Worm (Caenorhabditis elegans) whole organism, L1 larva: ENCODE results near the gene ehbp-1.

Source experiments
- C04F5.9 ChIP-seq: sonication (generic microtip); optimal IDR thresholded peaks from 2 replicates; lab custom pipeline; 2016; ENCODE audit warnings: missing genetic modification characterization, missing compliant biosample characterization
- alr-1 ChIP-seq: fragments of 200-800 bp; sonication (Bioruptor generic); optimal IDR thresholded peaks from 2 replicates; lab custom pipeline; 2018; ENCODE audit warnings: borderline replicate concordance, mild to moderate bottlenecking, missing genetic modification characterization, missing compliant biosample characterization
- aly-2 ChIP-seq: fragments of 150-350 bp; optimal IDR thresholded peaks from 2 replicates; lab custom pipeline; 2014; ENCODE audit warnings: missing biosample characterization, missing genetic modification characterization
- ceh-90 ChIP-seq: sonication (generic microtip); optimal IDR thresholded peaks from 2 replicates; lab custom pipeline; 2016; ENCODE audit warnings: missing genetic modification characterization, missing compliant biosample characterization
- dpl-1 ChIP-seq, 3 experiments: fragments of 150-350 bp in 2 of 3; sonication (generic microtip) in 1 of 3; optimal IDR thresholded peaks; 2 replicates each; lab custom pipeline; 2014 to 2017; ENCODE audit warnings: missing biosample characterization in 3 of 3, missing genetic modification characterization in 3 of 3, missing genetic modification reagents in 3 of 3
- efl-3 ChIP-seq: fragments of 200-800 bp; sonication (Bioruptor generic); optimal IDR thresholded peaks from 2 replicates; lab custom pipeline; 2018; ENCODE audit warnings: mild to moderate bottlenecking, missing genetic modification characterization, missing compliant biosample characterization
- elt-3 ChIP-seq, 6 experiments: fragments of 150-350 bp in 1 of 6; sonication (generic microtip); optimal IDR thresholded peaks; 2 replicates each; lab custom pipeline; 2017 to 2018; ENCODE audit warnings: missing biosample characterization in 6 of 6, missing genetic modification characterization in 6 of 6, inconsistent platforms in 1 of 6
- fkh-10 ChIP-seq: sonication (generic microtip); optimal IDR thresholded peaks from 2 replicates; lab custom pipeline; 2017; ENCODE audit warnings: missing biosample characterization, missing genetic modification reagents, missing genetic modification characterization
- fkh-8 ChIP-seq: sonication (generic microtip); optimal IDR thresholded peaks from 2 replicates; lab custom pipeline; 2016; ENCODE audit warnings: mild to moderate bottlenecking, missing genetic modification characterization, missing compliant biosample characterization
- fos-1 ChIP-seq: fragments of 150-350 bp; optimal IDR thresholded peaks from 2 replicates; lab custom pipeline; 2014; ENCODE audit warnings: missing biosample characterization, missing genetic modification characterization
- grh-1 ChIP-seq: fragments of 200-800 bp; sonication (Bioruptor generic); IDR thresholded peaks from 2 replicates; pipeline ENCODE4 v1.3.6; 2022; ENCODE audit warnings: missing genetic modification reagents, missing genetic modification characterization, missing compliant biosample characterization
- hlh-4 ChIP-seq: sonication (generic microtip); optimal IDR thresholded peaks from 2 replicates; lab custom pipeline; 2016; ENCODE audit warnings: mild to moderate bottlenecking, missing genetic modification characterization, missing compliant biosample characterization
- hpl-2 ChIP-seq: fragments of 150-350 bp; optimal IDR thresholded peaks from 2 replicates; lab custom pipeline; 2014; ENCODE audit warnings: missing biosample characterization, missing genetic modification reagents, missing genetic modification characterization
- isw-1 ChIP-seq: fragments of 200-800 bp; sonication (Bioruptor generic); IDR thresholded peaks from 2 replicates; pipeline ENCODE4 v1.3.6; 2022; ENCODE audit warnings: missing genetic modification characterization, missing compliant biosample characterization
- lin-14 ChIP-seq: fragments of 200-800 bp; sonication (Bioruptor generic); optimal IDR thresholded peaks from 2 replicates; lab custom pipeline; 2018; ENCODE audit warnings: mild to moderate bottlenecking, missing genetic modification characterization, moderate library complexity, missing compliant biosample characterization
- lin-15B ChIP-seq: fragments of 150-350 bp; sonication (generic microtip); optimal IDR thresholded peaks from 3 replicates; lab custom pipeline; 2014; ENCODE audit warnings: missing biosample characterization, missing genetic modification characterization
- lin-39 ChIP-seq: fragments of 150-350 bp; optimal IDR thresholded peaks from 2 replicates; lab custom pipeline; 2014; ENCODE audit warnings: missing biosample characterization, missing genetic modification reagents, missing genetic modification characterization
- lir-3 ChIP-seq: sonication (generic microtip); optimal IDR thresholded peaks from 2 replicates; lab custom pipeline; 2016; ENCODE audit warnings: mild to moderate bottlenecking, missing genetic modification characterization, moderate library complexity, missing compliant biosample characterization; ENCODE audit not compliant: poor library complexity
- mab-9 ChIP-seq: fragments of 200-800 bp; sonication (Bioruptor generic); IDR thresholded peaks from 2 replicates; pipeline ENCODE4 v1.3.6; 2022; ENCODE audit warnings: missing genetic modification reagents, missing genetic modification characterization, missing compliant biosample characterization
- mdl-1 ChIP-seq, 2 experiments: fragments of 150-350 bp; optimal IDR thresholded peaks; 2 replicates each; lab custom pipeline; 2014 to 2017; ENCODE audit warnings: missing biosample characterization in 2 of 2, missing genetic modification characterization in 2 of 2, inconsistent platforms in 1 of 2
- mep-1 ChIP-seq: fragments of 150-350 bp; optimal IDR thresholded peaks from 2 replicates; lab custom pipeline; 2014; ENCODE audit warnings: missing biosample characterization, missing genetic modification characterization
- nhr-11 ChIP-seq: fragments of 150-350 bp; optimal IDR thresholded peaks from 2 replicates; lab custom pipeline; 2014; ENCODE audit warnings: missing biosample characterization, missing genetic modification characterization
- nhr-12 ChIP-seq: sonication (generic microtip); optimal IDR thresholded peaks from 2 replicates; lab custom pipeline; 2017; ENCODE audit warnings: missing biosample characterization, missing genetic modification characterization
- nhr-19 ChIP-seq: fragments of 200-800 bp; sonication (Bioruptor generic); conservative IDR thresholded peaks from 2 replicates; pipeline ENCODE4 v1.3.6; 2022; ENCODE audit warnings: missing genetic modification characterization, missing compliant biosample characterization
- nhr-20 ChIP-seq: sonication (generic microtip); optimal IDR thresholded peaks from 2 replicates; lab custom pipeline; 2016; ENCODE audit warnings: mild to moderate bottlenecking, missing genetic modification characterization, missing compliant biosample characterization
- nhr-237 ChIP-seq: fragments of 150-350 bp; optimal IDR thresholded peaks from 2 replicates; lab custom pipeline; 2014; ENCODE audit warnings: missing biosample characterization, missing genetic modification characterization
- nhr-76 ChIP-seq: sonication (generic microtip); optimal IDR thresholded peaks from 2 replicates; lab custom pipeline; 2017; ENCODE audit warnings: missing biosample characterization, missing genetic modification characterization
- nhr-77 ChIP-seq: fragments of 150-350 bp; optimal IDR thresholded peaks from 2 replicates; lab custom pipeline; 2014; ENCODE audit warnings: missing biosample characterization, missing genetic modification characterization
- nhr-85 ChIP-seq: sonication (generic microtip); peaks from one replicate; lab custom pipeline; 2016; ENCODE audit warnings: missing genetic modification characterization, inconsistent platforms, missing compliant biosample characterization
- pqm-1 ChIP-seq: sonication (generic microtip); optimal IDR thresholded peaks from 3 replicates; lab custom pipeline; 2017; ENCODE audit warnings: missing biosample characterization, missing genetic modification characterization
- rnt-1 ChIP-seq: sonication (generic microtip); optimal IDR thresholded peaks from 2 replicates; lab custom pipeline; 2016; ENCODE audit warnings: mild to moderate bottlenecking, missing genetic modification characterization, moderate library complexity, missing compliant biosample characterization
- skn-1 ChIP-seq: fragments of 150-350 bp; optimal IDR thresholded peaks from 2 replicates; lab custom pipeline; 2014; ENCODE audit warnings: missing biosample characterization, missing genetic modification characterization
- snpc-4 ChIP-seq: fragments of 150-350 bp; optimal IDR thresholded peaks from 2 replicates; lab custom pipeline; 2014; ENCODE audit warnings: missing biosample characterization, missing genetic modification characterization
- sptf-1 ChIP-seq: fragments of 150-350 bp; optimal IDR thresholded peaks from 2 replicates; lab custom pipeline; 2014; ENCODE audit warnings: missing biosample characterization, missing genetic modification characterization
- tlp-1 ChIP-seq: fragments of 150-350 bp; optimal IDR thresholded peaks from 2 replicates; lab custom pipeline; 2014; ENCODE audit warnings: missing biosample characterization, missing genetic modification characterization
- unc-130 ChIP-seq: fragments of 150-350 bp; optimal IDR thresholded peaks from 2 replicates; lab custom pipeline; 2017; ENCODE audit warnings: missing biosample characterization, missing genetic modification characterization, inconsistent platforms
- unc-98 ChIP-seq: fragments of 200-800 bp; sonication (Bioruptor generic); IDR thresholded peaks from 2 replicates; pipeline ENCODE4 v1.3.6; 2022; ENCODE audit warnings: missing genetic modification characterization, missing compliant biosample characterization
- vab-15 ChIP-seq: sonication (generic microtip); optimal IDR thresholded peaks from 2 replicates; lab custom pipeline; 2017; ENCODE audit warnings: missing genotype, mild to moderate bottlenecking, missing genetic modification characterization, missing compliant biosample characterization
- xbp-1 ChIP-seq: sonication (generic microtip); optimal IDR thresholded peaks from 2 replicates; lab custom pipeline; 2016; ENCODE audit warnings: missing genetic modification characterization, missing compliant biosample characterization
- zag-1 ChIP-seq: fragments of 150-350 bp; optimal IDR thresholded peaks from 2 replicates; lab custom pipeline; 2014; ENCODE audit warnings: missing biosample characterization, missing genetic modification characterization
- zip-4 ChIP-seq: fragments of 200-800 bp; sonication (Bioruptor generic); optimal IDR thresholded peaks from 2 replicates; lab custom pipeline; 2018; ENCODE audit warnings: mild to moderate bottlenecking, missing genetic modification characterization, moderate library complexity, missing compliant biosample characterization
- ztf-4 ChIP-seq: fragments of 150-350 bp; optimal IDR thresholded peaks from 2 replicates; lab custom pipeline; 2014; ENCODE audit warnings: missing biosample characterization, missing genetic modification characterization

ehbp-1 gene

ce11 chrV:9536505-9536904, 13.9 kb upstream of the ehbp-1 start, which contains the start of gene C50F4.4 (continued):
- TF ChIP-seq nhr-19 (GFP tag; lab: Robert Waterston, UW) = peak; percentile 42; the same call in 1 of the 2 replicates
- no peak for TF ChIP-seq grh-1 (GFP tag; lab: Robert Waterston, UW)
- no peak for TF ChIP-seq mdl-1 (tag; optimal IDR thresholded peaks at IDR 0.05; lab: Kevin White, UChicago)
- no peak for TF ChIP-seq aly-2 (tag; lab: Kevin White, UChicago)
- no peak for TF ChIP-seq fos-1 (tag; lab: Kevin White, UChicago)
- TF ChIP-seq rnt-1 = peak; percentile 93
- TF ChIP-seq isw-1 (GFP tag; lab: Robert Waterston, UW) = no peak
- peak; percentile 62 for TF ChIP-seq xbp-1 (tag; lab: Kevin White, UChicago)
- no peak for TF ChIP-seq efl-3
- peak; percentile 53 for TF ChIP-seq nhr-20 (tag; lab: Kevin White, UChicago)
- TF ChIP-seq snpc-4 (tag; lab: Kevin White, UChicago) = no peak
- peak; percentile 74 for TF ChIP-seq ceh-90 (tag; lab: Kevin White, UChicago)
- no peak for TF ChIP-seq nhr-76 (tag; lab: Kevin White, UChicago)
- no peak for TF ChIP-seq lin-15B
- TF ChIP-seq alr-1 (tag; lab: Kevin White, UChicago) = no peak
- TF ChIP-seq nhr-11 (tag; lab: Kevin White, UChicago) = no peak
- peak; percentile 50 for TF ChIP-seq lin-14 (GFP tag; lab: Kevin White, UChicago)
- TF ChIP-seq hlh-4 = no peak
- TF ChIP-seq zag-1 (tag; lab: Kevin White, UChicago) = no peak
- TF ChIP-seq fkh-8 (tag; lab: Kevin White, UChicago) = peak; percentile 15
- TF ChIP-seq nhr-77 = no peak
- no peak for TF ChIP-seq fkh-10 (GFP tag; lab: Kevin White, UChicago)
- TF ChIP-seq unc-130 = peak; percentile 46
- no peak for TF ChIP-seq hpl-2
- TF ChIP-seq mab-9 (GFP tag; lab: Robert Waterston, UW) = 0 out of 2 replicates have a peak, but pooled peaks have one; percentile 49
- TF ChIP-seq unc-98 = no peak
- TF ChIP-seq nhr-85 (tag; lab: Kevin White, UChicago) = peak; percentile 63
- no peak for TF ChIP-seq sptf-1 (tag; lab: Kevin White, UChicago)
- peak; percentile 7 for TF ChIP-seq lin-39 (tag; lab: Kevin White, UChicago)
- peak; percentile 20 to 65 (median 38) for TF ChIP-seq dpl-1 (GFP tag; optimal IDR thresholded peaks at IDR 0.05; lab: Kevin White, UChicago)
- peak; percentile 12 for TF ChIP-seq mep-1 (tag; lab: Kevin White, UChicago)
- no peak for TF ChIP-seq nhr-237 (tag; lab: Kevin White, UChicago)

ce11 chrV:9539638-9540037, 10.8 kb upstream of the ehbp-1 start, which contains the start of gene C50F4.12:
Gene C50F4.12 (minus strand): TSS chrV:9539738.
- TF ChIP-seq pqm-1 (no peak), nhr-11 (tag; lab: Kevin White, UChicago) (no peak), fkh-8 (tag; lab: Kevin White, UChicago) (no peak), elt-3 (tag; optimal IDR thresholded peaks at IDR 0.05; lab: Kevin White, UChicago) (no peak), skn-1 (tag; lab: Kevin White, UChicago) (no peak), tlp-1 (no peak), lir-3 (tag; lab: Kevin White, UChicago) (no peak), zip-4 (GFP tag; lab: Kevin White, UChicago) (no peak), fos-1 (tag; lab: Kevin White, UChicago) (no peak)
- TF ChIP-seq, all 84 proteins: peak for 0

- TF ChIP-seq nhr-12 (tag; lab: Kevin White, UChicago) = no peak
- no peak for TF ChIP-seq vab-15 (tag; lab: Kevin White, UChicago)
- TF ChIP-seq dpl-1 (GFP tag; optimal IDR thresholded peaks at IDR 0.05; lab: Kevin White, UChicago) = no peak
- TF ChIP-seq C04F5.9 (tag; lab: Kevin White, UChicago) = no peak
- TF ChIP-seq ztf-4 (tag; lab: Kevin White, UChicago) = no peak
- no peak for TF ChIP-seq sptf-1 (tag; lab: Kevin White, UChicago)
- no peak for TF ChIP-seq zag-1 (tag; lab: Kevin White, UChicago)
- no peak for TF ChIP-seq nhr-20 (tag; lab: Kevin White, UChicago)
Observed at ce11 chrV:9541506-9541905, 8.9 kb upstream of the ehbp-1 start, which contains the start of gene C50F4.16. Gene C50F4.16 (minus strand): TSS chrV:9541606.
